Worm (Caenorhabditis elegans): ENCODE measurements around the gene set-30.

The set-30 gene

ce11 chrX:4970863-4971345, 28.2 kb upstream of the set-30 start, which contains the start of gene calu-1 (continued):
- 0 out of 2 replicates have a peak, but pooled peaks have one; percentile 10 for TF ChIP-seq Y53G8AR.9 (GFP tag; conservative IDR thresholded peaks at IDR 0.05)
- TF ChIP-seq madf-8 (GFP tag; conservative IDR thresholded peaks at IDR 0.05) = no peak
- no peak for TF ChIP-seq ekl-4 (GFP tag; IDR thresholded peaks at IDR 0.05)
- TF ChIP-seq B0336.3 (GFP tag; IDR thresholded peaks at IDR 0.05) = 0 out of 2 replicates have a peak, but pooled peaks have one; percentile 21
- no peak for TF ChIP-seq dpl-1 (GFP tag; optimal IDR thresholded peaks at IDR 0.05)
- no peak for TF ChIP-seq pha-4 (tag; optimal IDR thresholded peaks at IDR 0.05)
- TF ChIP-seq attf-5 (GFP tag; optimal IDR thresholded peaks at IDR 0.05) = no peak
- peak; percentile 95 for TF ChIP-seq nhr-80 (tag; optimal IDR thresholded peaks at IDR 0.05)
- TF ChIP-seq madf-3 (GFP tag; IDR thresholded peaks at IDR 0.05) = no peak
- TF ChIP-seq mel-28 (tag; optimal IDR thresholded peaks at IDR 0.05; ENCODE audit: borderline replicate concordance) = no peak
- no peak for TF ChIP-seq aptf-3 (GFP tag; IDR thresholded peaks at IDR 0.05)
- TF ChIP-seq Y79H2A.3 (GFP tag; conservative IDR thresholded peaks at IDR 0.05) = no peak
- no peak for TF ChIP-seq C06A6.2 (GFP tag; conservative IDR thresholded peaks at IDR 0.05)
- TF ChIP-seq cebp-2 (GFP tag; IDR thresholded peaks at IDR 0.05) = no peak
- no peak for TF ChIP-seq mes-4 (tag; optimal IDR thresholded peaks at IDR 0.05)
- peak; percentile 48 for TF ChIP-seq unc-62 (GFP tag; optimal IDR thresholded peaks at IDR 0.05)
- TF ChIP-seq attf-6 (GFP tag; IDR thresholded peaks at IDR 0.05) = no peak
- TF ChIP-seq ztf-22 (GFP tag; optimal IDR thresholded peaks at IDR 0.05) = peak; percentile 38
- TF ChIP-seq let-607 (tag; optimal IDR thresholded peaks at IDR 0.05) = peak; percentile 99
- no peak for TF ChIP-seq ceh-79 (tag; optimal IDR thresholded peaks at IDR 0.05)
- no peak for TF ChIP-seq pbrm-1 (GFP tag; IDR thresholded peaks at IDR 0.05)
- TF ChIP-seq dox-1 (GFP tag; IDR thresholded peaks at IDR 0.05) = 0 out of 2 replicates have a peak, but pooled peaks have one; percentile 28
- peak; percentile 53 for TF ChIP-seq nhr-90 (tag; optimal IDR thresholded peaks at IDR 0.05)
- TF ChIP-seq madf-6 (GFP tag; IDR thresholded peaks at IDR 0.05) = no peak
- no peak for TF ChIP-seq snpc-3.4 (tag; optimal IDR thresholded peaks at IDR 0.05)
- TF ChIP-seq sdz-38 (tag; optimal IDR thresholded peaks at IDR 0.05) = no peak
- TF ChIP-seq ceh-58 (GFP tag; IDR thresholded peaks at IDR 0.05) = no peak
- no peak for TF ChIP-seq F22D6.2 (tag; optimal IDR thresholded peaks at IDR 0.05)
- no peak for TF ChIP-seq ZK185.1 (tag; optimal IDR thresholded peaks at IDR 0.05; ENCODE audit: poor library complexity, severe bottlenecking)
- TF ChIP-seq rec-8 (tag; optimal IDR thresholded peaks at IDR 0.05) = no peak

ce11 chrX:4971427-4971826, 27.6 kb upstream of the set-30 start:
- peak; percentile 90 for TF ChIP-seq hmg-1.2 (GFP tag; IDR thresholded peaks at IDR 0.05)
- no peak for TF ChIP-seq lsy-27 (tag; optimal IDR thresholded peaks at IDR 0.05; ENCODE audit: borderline replicate concordance, insufficient read depth)
- peak in 1 of 3 experiments; percentile 19 for TF ChIP-seq lin-35 (GFP tag; optimal IDR thresholded peaks at IDR 0.05)
- TF ChIP-seq ztf-6 (GFP tag; IDR thresholded peaks at IDR 0.05) = peak; percentile 41; the same call in 1 of the 2 replicates
- peak; percentile 17 for TF ChIP-seq tbp1 (GFP tag; optimal IDR thresholded peaks at IDR 0.05)
- TF ChIP-seq lir-1 (GFP tag; conservative IDR thresholded peaks at IDR 0.05) = 0 out of 2 replicates have a peak, but pooled peaks have one; percentile 31
- TF ChIP-seq zfh-2 (GFP tag; conservative IDR thresholded peaks at IDR 0.05) = peak; percentile 76
- TF ChIP-seq lin-26 (GFP tag; IDR thresholded peaks at IDR 0.05) = peak; percentile 70; the same call in 1 of the 2 replicates
- TF ChIP-seq attf-6 (GFP tag; IDR thresholded peaks at IDR 0.05) = no peak
- TF ChIP-seq xnd-1 (tag; optimal IDR thresholded peaks at IDR 0.05) = no peak
- peak; percentile 37 for TF ChIP-seq nfyb-1 (GFP tag; IDR thresholded peaks at IDR 0.05)
- TF ChIP-seq mcd-1 (GFP tag; IDR thresholded peaks at IDR 0.05) = peak; percentile 40
- peak; percentile 50 for TF ChIP-seq ceh-27 (GFP tag; optimal IDR thresholded peaks at IDR 0.05)
- no peak for TF ChIP-seq cebp-1 (GFP tag; IDR thresholded peaks at IDR 0.05)
- peak; percentile 56 for TF ChIP-seq cebp-1 (tag; optimal IDR thresholded peaks at IDR 0.05)

Measured in whole organism, young adult.